Worm (Caenorhabditis elegans): ENCODE measurements around the gene atg-16.1.

ce11 chrX:4448283-4448682 lies 14.0 kb downstream of the atg-16.1 start, which contains the start of gene mltn-13:
- TF ChIP-seq ama-1 (optimal IDR thresholded peaks at IDR 0.05), result no peak
- TF ChIP-seq skn-1 (tag; optimal IDR thresholded peaks at IDR 0.05), result no peak
- TF ChIP-seq nhr-12 (tag; optimal IDR thresholded peaks at IDR 0.05), result no peak
- TF ChIP-seq nhr-6 (tag; optimal IDR thresholded peaks at IDR 0.05), result no peak
- no peak for TF ChIP-seq nhr-23 (tag; optimal IDR thresholded peaks at IDR 0.05)
- no peak for TF ChIP-seq blmp-1 (tag; optimal IDR thresholded peaks at IDR 0.05; ENCODE audit: insufficient read depth)
- TF ChIP-seq snpc-4 (tag; optimal IDR thresholded peaks at IDR 0.05), result no peak
- TF ChIP-seq mdl-1 (tag; optimal IDR thresholded peaks at IDR 0.05), result no peak
- no peak for TF ChIP-seq mab-5 (tag; optimal IDR thresholded peaks at IDR 0.05)
- no peak for TF ChIP-seq alr-1 (tag; optimal IDR thresholded peaks at IDR 0.05)
- TF ChIP-seq unc-39 (tag; optimal IDR thresholded peaks at IDR 0.05), result no peak
- TF ChIP-seq R02D3.7 (tag; optimal IDR thresholded peaks at IDR 0.05), result no peak
- TF ChIP-seq lsy-2 (tag; optimal IDR thresholded peaks at IDR 0.05), result no peak
- TF ChIP-seq nhr-11 (tag; optimal IDR thresholded peaks at IDR 0.05), result no peak
